Worm (Caenorhabditis elegans) whole organism, early embryonic: ENCODE results near the gene C52E4.7.

ENCODE experiments used
- B0310.2 ChIP-seq: sonication (generic microtip); optimal IDR thresholded peaks from 2 replicates; lab custom pipeline; 2016; ENCODE audit warnings: mild to moderate bottlenecking, missing genetic modification characterization, missing compliant biosample characterization
- F13C5.2 ChIP-seq: sonication (generic microtip); optimal IDR thresholded peaks from 2 replicates; lab custom pipeline; 2017; ENCODE audit warnings: mild to moderate bottlenecking, missing genetic modification characterization, inconsistent platforms, missing compliant biosample characterization
- aly-1 ChIP-seq: sonication (generic microtip); optimal IDR thresholded peaks from 2 replicates; lab custom pipeline; 2016; ENCODE audit warnings: missing genetic modification characterization, missing compliant biosample characterization
- ama-1 ChIP-seq: fragments of 150-350 bp; optimal IDR thresholded peaks from 2 replicates; lab custom pipeline; 2014
- ceh-13 ChIP-seq: fragments of 200-800 bp; sonication (Bioruptor generic); optimal IDR thresholded peaks from 2 replicates; lab custom pipeline; 2018; ENCODE audit warnings: mild to moderate bottlenecking, missing genetic modification characterization, missing compliant biosample characterization
- ceh-36 ChIP-seq: sonication (generic microtip); optimal IDR thresholded peaks from 2 replicates; lab custom pipeline; 2016; ENCODE audit warnings: missing genetic modification characterization, inconsistent platforms, missing compliant biosample characterization
- ets-7 ChIP-seq: sonication (generic microtip); optimal IDR thresholded peaks from 2 replicates; lab custom pipeline; 2016; ENCODE audit warnings: missing genotype, missing genetic modification characterization, missing compliant biosample characterization
- flt-1 ChIP-seq: fragments of 200-800 bp; sonication (Bioruptor generic); IDR thresholded peaks from 2 replicates; pipeline ENCODE4 v1.3.6; 2022; ENCODE audit warnings: missing genetic modification characterization, missing compliant biosample characterization
- hmbx-1 ChIP-seq: sonication (generic microtip); optimal IDR thresholded peaks from 2 replicates; lab custom pipeline; 2016; ENCODE audit warnings: mild to moderate bottlenecking, missing genetic modification characterization, missing compliant biosample characterization
- hmg-4 ChIP-seq: fragments of 200-800 bp; sonication (Bioruptor generic); optimal IDR thresholded peaks from 2 replicates; lab custom pipeline; 2018; ENCODE audit warnings: mild to moderate bottlenecking, missing genetic modification characterization, missing compliant biosample characterization
- hnd-1 ChIP-seq: sonication (generic microtip); optimal IDR thresholded peaks from 2 replicates; lab custom pipeline; 2016; ENCODE audit warnings: missing genetic modification characterization, missing compliant biosample characterization
- pes-1 ChIP-seq: fragments of 200-800 bp; sonication (Bioruptor generic); IDR thresholded peaks from 2 replicates; pipeline ENCODE4 v1.3.6; 2022; ENCODE audit warnings: missing genetic modification reagents, missing genetic modification characterization, missing compliant biosample characterization
- scrt-1 ChIP-seq: fragments of 200-800 bp; sonication (Bioruptor generic); IDR thresholded peaks from 2 replicates; pipeline ENCODE4 v1.3.6; 2022; ENCODE audit warnings: missing genetic modification characterization, missing compliant biosample characterization
- sea-1 ChIP-seq: fragments of 200-800 bp; sonication (Bioruptor generic); conservative IDR thresholded peaks from 2 replicates; pipeline ENCODE4 v1.3.6; 2022; ENCODE audit warnings: missing genetic modification characterization, missing compliant biosample characterization
- tbx-11 ChIP-seq: fragments of 200-800 bp; sonication (Bioruptor generic); IDR thresholded peaks from 2 replicates; pipeline ENCODE4 v1.3.6; 2022; ENCODE audit warnings: missing genetic modification characterization, missing compliant biosample characterization
- tbx-37 ChIP-seq: fragments of 200-800 bp; sonication (Bioruptor generic); conservative IDR thresholded peaks from 2 replicates; pipeline ENCODE4 v1.3.6; 2022; ENCODE audit warnings: missing genetic modification reagents, missing genetic modification characterization, missing compliant biosample characterization
- tra-4 ChIP-seq: sonication (generic microtip); optimal IDR thresholded peaks from 2 replicates; lab custom pipeline; 2017; ENCODE audit warnings: missing genetic modification characterization, missing compliant biosample characterization

Gene C52E4.7

DNA sequence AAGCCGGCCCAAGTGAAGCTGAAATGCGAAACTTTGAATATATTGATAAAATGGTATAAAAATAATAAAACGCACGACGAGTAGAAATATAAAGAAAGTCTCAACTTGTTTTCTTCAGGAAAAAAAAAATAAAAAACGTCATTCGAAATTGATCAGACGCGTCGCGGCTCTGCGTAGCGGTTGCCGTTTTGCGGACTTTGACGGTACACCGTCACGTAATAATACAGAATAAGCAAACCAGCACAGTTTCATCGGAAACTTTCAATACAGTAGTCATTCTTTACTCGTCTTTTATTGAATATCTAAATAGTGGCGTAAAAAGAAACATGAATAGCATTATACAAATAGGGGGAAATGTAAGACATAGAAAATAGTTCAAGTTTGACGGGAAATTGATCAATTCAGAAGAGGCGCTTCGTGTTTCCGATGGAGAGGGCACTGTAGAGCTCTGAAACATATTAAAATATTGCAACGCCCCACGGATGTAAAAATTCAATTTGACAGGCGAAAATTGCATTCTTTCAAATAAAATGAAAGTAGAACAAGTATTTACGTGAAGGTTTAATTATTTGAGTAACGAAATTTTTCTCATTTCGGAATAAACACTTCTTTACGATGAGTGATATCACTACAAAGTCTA is at the start of gene C52E4.7, which contains the start of gene cyl-1:
Gene C52E4.7, plus strand, starts transcription at position 590 of the 640 bp plus-strand sequence.
Gene cyl-1, minus strand, starts transcription at position 18 of the 640 bp plus-strand sequence.
- TF ChIP-seq sea-1 = no peak
- TF ChIP-seq tbx-11 (GFP tag; lab: Robert Waterston, UW) = no peak
- no peak for TF ChIP-seq tra-4 (tag; lab: Kevin White, UChicago)
- TF ChIP-seq pes-1 (GFP tag; lab: Robert Waterston, UW) = no peak
- TF ChIP-seq hnd-1 = no peak
- no peak for TF ChIP-seq ets-7 (tag; lab: Kevin White, UChicago)
- no peak for TF ChIP-seq F13C5.2 (tag; lab: Kevin White, UChicago)
- TF ChIP-seq hmg-4 (GFP tag; lab: Kevin White, UChicago) = no peak
- no peak for TF ChIP-seq flt-1
- no peak for TF ChIP-seq hmbx-1 (tag; lab: Kevin White, UChicago)
- TF ChIP-seq ama-1 (lab: Kevin White, UChicago) = no peak

DNA sequence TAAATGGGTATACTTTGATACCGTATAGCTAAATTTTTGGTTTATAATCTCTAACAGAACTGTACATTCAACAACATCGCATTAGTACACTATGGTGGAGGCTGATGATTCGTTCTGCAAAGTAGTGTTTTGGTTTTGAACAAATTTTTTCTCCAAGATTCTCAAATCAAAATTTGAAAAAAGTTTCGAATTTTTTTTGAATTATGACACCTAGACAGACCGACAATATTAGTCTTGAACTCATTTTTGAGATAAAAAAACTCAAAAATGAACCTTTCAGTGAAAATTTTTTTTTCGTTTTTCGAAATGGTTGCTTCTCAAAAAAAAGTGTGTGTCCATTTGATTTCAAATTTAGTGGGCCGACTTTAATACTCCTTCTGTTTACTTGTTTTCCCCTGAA is 48.7 kb upstream of the C52E4.7 start:
- no peak for TF ChIP-seq ceh-13 (GFP tag; lab: Kevin White, UChicago)
- no peak for TF ChIP-seq aly-1
- TF ChIP-seq ceh-36 (tag; lab: Kevin White, UChicago) = no peak
- no peak for TF ChIP-seq B0310.2
- no peak for TF ChIP-seq F13C5.2 (tag; lab: Kevin White, UChicago)
- TF ChIP-seq tbx-11 (GFP tag; lab: Robert Waterston, UW) = no peak
- TF ChIP-seq pes-1 (GFP tag; lab: Robert Waterston, UW) = no peak

DNA sequence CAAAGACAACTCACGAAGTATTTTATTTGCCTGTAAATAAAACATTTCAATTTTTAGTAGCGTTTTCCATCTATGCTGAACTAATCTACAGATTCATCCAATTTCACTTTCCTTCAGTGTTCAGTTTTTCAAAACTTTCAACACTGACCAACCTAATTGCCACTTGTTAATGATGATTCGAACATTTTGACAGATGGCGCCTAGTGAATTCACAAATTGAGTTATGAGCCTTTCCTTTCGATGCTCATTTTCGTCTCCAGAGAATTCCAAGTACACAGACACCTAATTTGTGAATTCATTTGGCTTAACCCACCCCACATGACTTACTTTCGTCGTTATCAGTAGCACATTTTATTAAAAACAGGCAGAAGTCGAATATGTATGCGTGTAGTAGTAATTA is 47.3 kb upstream of the C52E4.7 start:
- TF ChIP-seq tra-4 (tag; lab: Kevin White, UChicago) (no peak), pes-1 (GFP tag; lab: Robert Waterston, UW) (no peak), hnd-1 (no peak), tbx-37 (GFP tag; lab: Robert Waterston, UW) (no peak), aly-1 (no peak), scrt-1 (GFP tag; lab: Robert Waterston, UW) (no peak), ceh-13 (GFP tag; lab: Kevin White, UChicago) (no peak), hmbx-1 (tag; lab: Kevin White, UChicago) (no peak)

DNA sequence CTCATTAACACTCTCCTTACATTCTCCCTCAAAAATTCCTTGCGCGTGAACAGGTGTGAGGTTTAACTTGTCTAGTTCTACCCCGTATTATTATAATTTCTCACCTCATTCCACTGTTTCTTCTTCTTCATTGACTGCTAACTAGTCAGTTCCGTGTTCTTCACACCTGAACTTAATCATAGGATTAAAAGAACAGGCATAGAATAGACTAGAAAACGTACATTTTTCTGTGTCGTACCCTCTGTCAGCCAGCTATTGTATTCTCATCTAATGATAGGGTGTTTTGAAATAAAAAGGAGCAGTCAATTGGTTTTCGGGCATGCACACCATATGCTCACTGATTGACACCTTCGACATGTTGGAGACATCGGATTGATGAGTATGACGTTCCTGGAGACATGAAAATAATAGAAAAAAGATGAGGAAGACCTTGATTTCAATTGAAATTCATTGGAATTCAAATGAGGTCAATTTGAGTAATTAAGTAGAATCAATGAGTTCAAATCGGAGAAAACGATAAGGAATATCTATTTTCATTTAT is 46.6 kb upstream of the C52E4.7 start:
- no peak for TF ChIP-seq ets-7 (tag; lab: Kevin White, UChicago)
- TF ChIP-seq hmg-4 (GFP tag; lab: Kevin White, UChicago) = no peak

DNA sequence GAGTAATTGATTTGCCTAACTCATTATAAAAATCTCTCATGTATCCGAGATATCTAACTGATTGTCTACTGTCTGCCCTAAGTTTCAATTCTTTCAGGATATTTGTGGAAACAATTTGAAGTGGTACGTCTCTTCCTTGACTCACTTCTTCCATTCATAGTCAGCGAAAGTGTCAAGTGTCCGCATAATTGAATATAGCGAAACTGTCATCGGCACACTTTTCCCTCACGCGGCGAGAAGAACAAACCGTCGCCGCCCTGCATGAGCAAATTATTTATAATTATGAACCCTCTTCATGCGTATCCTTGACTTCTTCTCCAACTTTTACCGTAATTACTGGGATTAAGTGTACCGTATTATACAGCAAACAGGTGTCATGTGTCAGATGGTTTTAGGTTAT is 45.5 kb upstream of the C52E4.7 start:
- TF ChIP-seq ama-1 (lab: Kevin White, UChicago) (no peak), sea-1 (no peak), tbx-37 (GFP tag; lab: Robert Waterston, UW) (no peak), aly-1 (no peak), tbx-11 (GFP tag; lab: Robert Waterston, UW) (no peak), scrt-1 (GFP tag; lab: Robert Waterston, UW) (no peak), F13C5.2 (tag; lab: Kevin White, UChicago) (no peak)

DNA sequence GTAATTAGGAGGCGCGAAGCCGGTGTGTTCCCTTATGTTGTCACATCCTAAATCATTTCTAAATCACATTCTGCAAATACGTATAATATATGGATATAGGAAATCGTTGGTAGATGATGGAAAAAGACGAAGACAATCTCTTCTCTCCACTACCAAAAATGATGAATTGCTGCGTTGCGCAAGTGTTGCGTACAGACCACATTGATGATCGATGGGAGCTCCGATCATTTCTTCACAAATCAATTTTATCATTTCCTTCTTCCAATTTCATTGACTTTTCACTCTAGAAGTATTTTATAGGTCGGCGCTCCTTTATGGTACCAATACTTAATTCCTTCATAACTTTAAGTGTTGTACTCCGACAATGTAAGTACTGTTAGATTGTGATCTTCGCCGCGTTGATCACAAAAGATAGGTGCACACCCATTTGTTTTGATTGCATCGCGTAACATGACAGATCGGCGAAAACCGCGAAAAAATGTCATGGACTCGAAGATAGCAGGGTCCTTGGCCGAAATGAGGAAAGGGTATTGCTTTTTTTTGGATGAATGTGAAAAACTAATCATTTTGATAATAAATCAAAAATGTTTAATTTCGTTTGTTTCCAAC is 44.5 kb upstream of the C52E4.7 start:
- TF ChIP-seq scrt-1 (GFP tag; lab: Robert Waterston, UW) (no peak), ceh-13 (GFP tag; lab: Kevin White, UChicago) (no peak)

DNA sequence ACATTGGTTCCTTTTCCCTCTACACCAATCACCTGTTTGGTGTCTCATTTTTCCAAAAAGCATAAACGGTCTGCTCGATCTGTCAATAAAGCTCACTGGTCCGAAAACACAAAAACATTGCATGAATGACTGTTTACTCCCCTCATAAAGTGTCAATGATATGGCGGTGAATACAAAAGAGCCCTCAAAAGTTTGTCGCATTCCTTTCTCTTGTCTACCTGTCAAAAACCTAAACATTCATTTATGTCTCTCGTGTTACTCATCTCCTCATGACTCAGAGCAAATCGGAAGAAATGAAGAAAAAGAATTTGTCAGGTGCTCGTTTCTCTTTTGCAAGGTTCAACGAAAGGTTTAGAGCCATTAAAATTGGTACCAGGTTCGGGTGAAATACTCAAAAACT is 42.9 kb upstream of the C52E4.7 start:
- no peak for TF ChIP-seq ceh-13 (GFP tag; lab: Kevin White, UChicago)
- no peak for TF ChIP-seq tbx-11 (GFP tag; lab: Robert Waterston, UW)
- TF ChIP-seq sea-1 = no peak
- TF ChIP-seq hmg-4 (GFP tag; lab: Kevin White, UChicago) = no peak
- TF ChIP-seq tbx-37 (GFP tag; lab: Robert Waterston, UW) = no peak
- no peak for TF ChIP-seq scrt-1 (GFP tag; lab: Robert Waterston, UW)
- TF ChIP-seq ceh-36 (tag; lab: Kevin White, UChicago) = no peak
- no peak for TF ChIP-seq tra-4 (tag; lab: Kevin White, UChicago)
- TF ChIP-seq pes-1 (GFP tag; lab: Robert Waterston, UW) = no peak
- TF ChIP-seq ama-1 (lab: Kevin White, UChicago) = no peak
- TF ChIP-seq aly-1 = no peak
- TF ChIP-seq ets-7 (tag; lab: Kevin White, UChicago) = no peak
- no peak for TF ChIP-seq F13C5.2 (tag; lab: Kevin White, UChicago)
- TF ChIP-seq flt-1 = no peak
- TF ChIP-seq B0310.2 = no peak
- no peak for TF ChIP-seq hmbx-1 (tag; lab: Kevin White, UChicago)
- no peak for TF ChIP-seq hnd-1

DNA sequence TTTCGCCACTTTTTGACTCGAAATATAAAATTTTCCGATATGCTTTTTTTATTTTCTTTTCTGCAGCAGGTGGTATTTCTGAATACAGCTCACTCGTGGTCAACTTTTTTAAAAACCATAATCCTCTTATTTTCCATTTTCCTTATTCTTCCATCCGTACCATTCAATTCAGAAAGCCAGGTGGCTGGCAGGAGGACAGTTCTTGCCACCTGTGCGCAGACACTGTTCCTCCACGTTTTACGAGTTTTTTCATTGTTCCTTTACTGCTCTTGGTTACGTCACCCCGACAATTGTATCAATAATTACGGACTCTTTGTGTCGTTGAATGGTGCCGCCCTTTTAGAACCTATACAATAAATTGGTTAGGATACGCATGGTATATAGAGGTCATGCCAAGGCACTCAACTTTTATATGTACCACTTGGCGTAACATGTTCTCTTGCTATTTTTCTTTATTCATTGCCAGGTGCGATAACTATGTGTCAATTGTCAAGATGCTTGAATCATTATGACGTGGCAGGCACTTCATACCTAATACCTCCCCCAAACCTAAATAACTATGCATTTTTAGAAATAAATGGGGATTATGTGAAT is 41.1 kb upstream of the C52E4.7 start:
- TF ChIP-seq F13C5.2 (tag; lab: Kevin White, UChicago) (no peak), hmg-4 (GFP tag; lab: Kevin White, UChicago) (no peak), hnd-1 (no peak), ceh-36 (tag; lab: Kevin White, UChicago) (no peak), scrt-1 (GFP tag; lab: Robert Waterston, UW) (no peak), B0310.2 (no peak), tra-4 (tag; lab: Kevin White, UChicago) (no peak), ama-1 (lab: Kevin White, UChicago) (no peak), ets-7 (tag; lab: Kevin White, UChicago) (no peak), pes-1 (GFP tag; lab: Robert Waterston, UW) (no peak), hmbx-1 (tag; lab: Kevin White, UChicago) (no peak), tbx-11 (GFP tag; lab: Robert Waterston, UW) (no peak), flt-1 (no peak)
